Worm (Caenorhabditis elegans) whole organism, L1 larva: ENCODE results near the gene B0244.4.

Source experiments
- C04F5.9 ChIP-seq: sonication (generic microtip); optimal IDR thresholded peaks from 2 replicates; lab custom pipeline; 2016; ENCODE audit warnings: missing genetic modification characterization, missing compliant biosample characterization
- C16A3.4 ChIP-seq: fragments of 150-350 bp; optimal IDR thresholded peaks from 2 replicates; lab custom pipeline; 2014; ENCODE audit warnings: missing biosample characterization, missing genetic modification characterization
- alr-1 ChIP-seq: fragments of 200-800 bp; sonication (Bioruptor generic); optimal IDR thresholded peaks from 2 replicates; lab custom pipeline; 2018; ENCODE audit warnings: borderline replicate concordance, mild to moderate bottlenecking, missing genetic modification characterization, missing compliant biosample characterization
- blmp-1 ChIP-seq: fragments of 150-350 bp; optimal IDR thresholded peaks from 2 replicates; lab custom pipeline; 2014; ENCODE audit warnings: missing biosample characterization, missing genetic modification characterization
- ceh-63 ChIP-seq: fragments of 200-800 bp; sonication (Bioruptor generic); optimal IDR thresholded peaks from 2 replicates; lab custom pipeline; 2018; ENCODE audit warnings: mild to moderate bottlenecking, missing genetic modification characterization, missing compliant biosample characterization
- ceh-88 ChIP-seq: fragments of 200-800 bp; sonication (Bioruptor generic); IDR thresholded peaks from 2 replicates; pipeline ENCODE4 v1.3.6; 2022; ENCODE audit warnings: missing genetic modification characterization, missing compliant biosample characterization
- ces-1 ChIP-seq: fragments of 150-350 bp; optimal IDR thresholded peaks from 2 replicates; lab custom pipeline; 2014; ENCODE audit warnings: missing biosample characterization, missing genetic modification reagents, missing genetic modification characterization
- dpl-1 ChIP-seq, 3 experiments: fragments of 150-350 bp in 2 of 3; sonication (generic microtip) in 1 of 3; optimal IDR thresholded peaks; 2 replicates each; lab custom pipeline; 2014 to 2017; ENCODE audit warnings: missing biosample characterization in 3 of 3, missing genetic modification characterization in 3 of 3, missing genetic modification reagents in 3 of 3
- dsc-1 ChIP-seq: sonication (generic microtip); optimal IDR thresholded peaks from 2 replicates; lab custom pipeline; 2016; ENCODE audit warnings: mild to moderate bottlenecking, missing genetic modification characterization, missing compliant biosample characterization
- efl-1 ChIP-seq, 4 experiments: fragments of 150-350 bp; optimal IDR thresholded peaks in 3 of 4; peaks in 1 of 4; 1 replicate in 1 of 4; 2 replicates in 3 of 4; lab custom pipeline; 2014; ENCODE audit warnings: missing biosample characterization in 2 of 4, missing genetic modification characterization in 2 of 4, missing genetic modification reagents in 2 of 4
- egl-13 ChIP-seq: sonication (generic microtip); optimal IDR thresholded peaks from 2 replicates; lab custom pipeline; 2016; ENCODE audit warnings: missing genotype, missing genetic modification reagents, missing genetic modification characterization, missing compliant biosample characterization
- egl-27 ChIP-seq, 2 experiments: fragments of 150-350 bp in 1 of 2; sonication (generic microtip); optimal IDR thresholded peaks; 3 replicates each; lab custom pipeline; 2017 to 2018; ENCODE audit warnings: missing biosample characterization in 2 of 2, missing genetic modification characterization in 2 of 2, missing genetic modification reagents in 2 of 2
- elt-2 ChIP-seq: sonication (generic microtip); optimal IDR thresholded peaks from 2 replicates; lab custom pipeline; 2016; ENCODE audit warnings: missing genetic modification characterization, mild to moderate bottlenecking, inconsistent platforms, missing compliant biosample characterization, missing genetic modification reagents
- elt-3 ChIP-seq, 6 experiments: fragments of 150-350 bp in 1 of 6; sonication (generic microtip); optimal IDR thresholded peaks; 2 replicates each; lab custom pipeline; 2017 to 2018; ENCODE audit warnings: missing biosample characterization in 6 of 6, missing genetic modification characterization in 6 of 6, inconsistent platforms in 1 of 6
- fkh-4 ChIP-seq: sonication (generic microtip); optimal IDR thresholded peaks from 2 replicates; lab custom pipeline; 2016; ENCODE audit warnings: missing compliant biosample characterization, missing genetic modification characterization, borderline replicate concordance
- fkh-8 ChIP-seq: sonication (generic microtip); optimal IDR thresholded peaks from 2 replicates; lab custom pipeline; 2016; ENCODE audit warnings: mild to moderate bottlenecking, missing genetic modification characterization, missing compliant biosample characterization
- fos-1 ChIP-seq: fragments of 150-350 bp; optimal IDR thresholded peaks from 2 replicates; lab custom pipeline; 2014; ENCODE audit warnings: missing biosample characterization, missing genetic modification characterization
- hpl-2 ChIP-seq: fragments of 150-350 bp; optimal IDR thresholded peaks from 2 replicates; lab custom pipeline; 2014; ENCODE audit warnings: missing biosample characterization, missing genetic modification reagents, missing genetic modification characterization
- irx-1 ChIP-seq: sonication (generic microtip); optimal IDR thresholded peaks from 2 replicates; lab custom pipeline; 2016; ENCODE audit warnings: missing genetic modification characterization, missing compliant biosample characterization
- jun-1 ChIP-seq: fragments of 150-350 bp; optimal IDR thresholded peaks from 2 replicates; lab custom pipeline; 2014; ENCODE audit warnings: missing biosample characterization, missing genetic modification reagents, missing genetic modification characterization
- lin-14 ChIP-seq: fragments of 200-800 bp; sonication (Bioruptor generic); optimal IDR thresholded peaks from 2 replicates; lab custom pipeline; 2018; ENCODE audit warnings: mild to moderate bottlenecking, missing genetic modification characterization, moderate library complexity, missing compliant biosample characterization
- lin-35 ChIP-seq, 2 experiments: fragments of 150-350 bp; optimal IDR thresholded peaks; 2 replicates each; lab custom pipeline; 2014; ENCODE audit warnings: missing biosample characterization in 2 of 2, missing genetic modification characterization in 2 of 2, missing genetic modification reagents in 2 of 2
- lir-3 ChIP-seq: sonication (generic microtip); optimal IDR thresholded peaks from 2 replicates; lab custom pipeline; 2016; ENCODE audit warnings: mild to moderate bottlenecking, missing genetic modification characterization, moderate library complexity, missing compliant biosample characterization; ENCODE audit not compliant: poor library complexity
- lsy-2 ChIP-seq, 2 experiments: fragments of 150-350 bp; optimal IDR thresholded peaks; 2 replicates each; lab custom pipeline; 2014; ENCODE audit warnings: missing biosample characterization in 2 of 2, missing genetic modification characterization in 2 of 2
- mab-9 ChIP-seq: fragments of 200-800 bp; sonication (Bioruptor generic); IDR thresholded peaks from 2 replicates; pipeline ENCODE4 v1.3.6; 2022; ENCODE audit warnings: missing genetic modification reagents, missing genetic modification characterization, missing compliant biosample characterization
- nhr-19 ChIP-seq: fragments of 200-800 bp; sonication (Bioruptor generic); conservative IDR thresholded peaks from 2 replicates; pipeline ENCODE4 v1.3.6; 2022; ENCODE audit warnings: missing genetic modification characterization, missing compliant biosample characterization
- nhr-237 ChIP-seq: fragments of 150-350 bp; optimal IDR thresholded peaks from 2 replicates; lab custom pipeline; 2014; ENCODE audit warnings: missing biosample characterization, missing genetic modification characterization
- nhr-77 ChIP-seq: fragments of 150-350 bp; optimal IDR thresholded peaks from 2 replicates; lab custom pipeline; 2014; ENCODE audit warnings: missing biosample characterization, missing genetic modification characterization
- nhr-84 ChIP-seq: sonication (generic microtip); optimal IDR thresholded peaks from 2 replicates; lab custom pipeline; 2017; ENCODE audit warnings: missing biosample characterization, missing genetic modification characterization
- nhr-85 ChIP-seq: sonication (generic microtip); peaks from one replicate; lab custom pipeline; 2016; ENCODE audit warnings: missing genetic modification characterization, inconsistent platforms, missing compliant biosample characterization
- nhr-90 ChIP-seq: sonication (generic microtip); optimal IDR thresholded peaks from 2 replicates; lab custom pipeline; 2016; ENCODE audit warnings: mild to moderate bottlenecking, missing genetic modification characterization, missing compliant biosample characterization; ENCODE audit not compliant: poor library complexity
- sox-4 ChIP-seq: sonication (generic microtip); optimal IDR thresholded peaks from 2 replicates; lab custom pipeline; 2016; ENCODE audit warnings: missing genetic modification characterization, missing compliant biosample characterization
- sptf-1 ChIP-seq: fragments of 150-350 bp; optimal IDR thresholded peaks from 2 replicates; lab custom pipeline; 2014; ENCODE audit warnings: missing biosample characterization, missing genetic modification characterization
- tlp-1 ChIP-seq: fragments of 150-350 bp; optimal IDR thresholded peaks from 2 replicates; lab custom pipeline; 2014; ENCODE audit warnings: missing biosample characterization, missing genetic modification characterization
- unc-98 ChIP-seq: fragments of 200-800 bp; sonication (Bioruptor generic); IDR thresholded peaks from 2 replicates; pipeline ENCODE4 v1.3.6; 2022; ENCODE audit warnings: missing genetic modification characterization, missing compliant biosample characterization
- xbp-1 ChIP-seq: sonication (generic microtip); optimal IDR thresholded peaks from 2 replicates; lab custom pipeline; 2016; ENCODE audit warnings: missing genetic modification characterization, missing compliant biosample characterization
- zag-1 ChIP-seq: fragments of 150-350 bp; optimal IDR thresholded peaks from 2 replicates; lab custom pipeline; 2014; ENCODE audit warnings: missing biosample characterization, missing genetic modification characterization
- zip-4 ChIP-seq: fragments of 200-800 bp; sonication (Bioruptor generic); optimal IDR thresholded peaks from 2 replicates; lab custom pipeline; 2018; ENCODE audit warnings: mild to moderate bottlenecking, missing genetic modification characterization, moderate library complexity, missing compliant biosample characterization
- ztf-11 ChIP-seq, 2 experiments: sonication (generic microtip); optimal IDR thresholded peaks; 2 replicates each; lab custom pipeline; 2016 to 2017; ENCODE audit warnings: missing genetic modification characterization in 2 of 2, missing biosample characterization in 1 of 2, missing compliant biosample characterization in 1 of 2
- ztf-4 ChIP-seq: fragments of 150-350 bp; optimal IDR thresholded peaks from 2 replicates; lab custom pipeline; 2014; ENCODE audit warnings: missing biosample characterization, missing genetic modification characterization

Gene B0244.4

ce11 chrIII:5711242-5711641 lies 36.0 kb upstream of the B0244.4 start, which contains the start of gene rbm-26:
Gene rbm-26, plus strand, starts transcription at chrIII:5711542.
- TF ChIP-seq egl-13 (tag; lab: Kevin White, UChicago): no peak
- TF ChIP-seq hpl-2 (GFP tag; lab: Kevin White, UChicago): no peak
- TF ChIP-seq C04F5.9 (tag; lab: Kevin White, UChicago): no peak
- peak; percentile 56 for TF ChIP-seq blmp-1
- no peak for TF ChIP-seq elt-2 (tag; lab: Kevin White, UChicago)
- no peak for TF ChIP-seq ceh-88 (GFP tag; lab: Robert Waterston, UW)

ce11 chrIII:5711881-5712643 lies 35.2 kb upstream of the B0244.4 start:
- no peak for TF ChIP-seq fkh-4 (tag; lab: Kevin White, UChicago)
- TF ChIP-seq ces-1 (GFP tag; lab: Kevin White, UChicago): no peak
- TF ChIP-seq ztf-4 (tag; lab: Kevin White, UChicago): no peak
- TF ChIP-seq hpl-2 (GFP tag; lab: Kevin White, UChicago): no peak
- TF ChIP-seq xbp-1: no peak
- TF ChIP-seq tlp-1 (tag; lab: Kevin White, UChicago): no peak
- no peak for TF ChIP-seq efl-1 (optimal IDR thresholded peaks at IDR 0.05; lab: Kevin White, UChicago)
- no peak for TF ChIP-seq efl-1 (GFP tag; optimal IDR thresholded peaks at IDR 0.05 in 1 of 2; lab: Kevin White, UChicago)
- TF ChIP-seq unc-98 (GFP tag; lab: Robert Waterston, UW): no peak
- TF ChIP-seq ceh-63 (GFP tag; lab: Kevin White, UChicago): no peak
- no peak for TF ChIP-seq nhr-77 (tag; lab: Kevin White, UChicago)
- TF ChIP-seq nhr-237 (tag; lab: Kevin White, UChicago): no peak
- no peak for TF ChIP-seq egl-27 (tag; optimal IDR thresholded peaks at IDR 0.05; lab: Kevin White, UChicago)
- no peak for TF ChIP-seq ztf-11 (tag; optimal IDR thresholded peaks at IDR 0.05; lab: Kevin White, UChicago)
- TF ChIP-seq, all 84 proteins: peak for 0

- TF ChIP-seq nhr-90 (tag; lab: Kevin White, UChicago) (no peak), lin-35 (GFP tag; optimal IDR thresholded peaks at IDR 0.05; lab: Kevin White, UChicago) (peak in 1 of 2 experiments; percentile 29), lin-14 (peak; percentile 1), zip-4 (GFP tag; lab: Kevin White, UChicago) (no peak), elt-3 (tag; optimal IDR thresholded peaks at IDR 0.05; lab: Kevin White, UChicago) (peak in 1 of 6 experiments; percentile 8)
These were observed 32.9 kb upstream of the B0244.4 start, which contains the start of gene arf-1 for ce11 chrIII:5714230-5714983. Gene arf-1, plus strand, starts transcription at chrIII:5714886.

ce11 chrIII:5714984-5715454 lies 32.3 kb upstream of the B0244.4 start:
- TF ChIP-seq hpl-2 (GFP tag; lab: Kevin White, UChicago) (no peak), efl-1 (optimal IDR thresholded peaks at IDR 0.05; lab: Kevin White, UChicago) (no peak), efl-1 (GFP tag; optimal IDR thresholded peaks at IDR 0.05 in 1 of 2; lab: Kevin White, UChicago) (peak in 1 of 2 experiments; percentile 78), sox-4 (no peak), nhr-85 (tag; lab: Kevin White, UChicago) (peak; percentile 56), blmp-1 (peak; percentile 31)

- TF ChIP-seq mab-9 (no peak), zag-1 (tag; lab: Kevin White, UChicago) (no peak), dsc-1 (peak; percentile 30), nhr-85 (tag; lab: Kevin White, UChicago) (no peak), lir-3 (tag; lab: Kevin White, UChicago) (no peak), fkh-8 (tag; lab: Kevin White, UChicago) (peak; percentile 49), C16A3.4 (tag; lab: Kevin White, UChicago) (peak; percentile 57), nhr-84 (tag; lab: Kevin White, UChicago) (no peak), sptf-1 (no peak), ztf-4 (tag; lab: Kevin White, UChicago) (no peak), alr-1 (tag; lab: Kevin White, UChicago) (no peak), fos-1 (tag; lab: Kevin White, UChicago) (peak; percentile 28), nhr-19 (no peak), dpl-1 (GFP tag; optimal IDR thresholded peaks at IDR 0.05; lab: Kevin White, UChicago) (peak in 2 of 3 experiments; percentile 49 to 62), jun-1 (peak; percentile 18), zip-4 (GFP tag; lab: Kevin White, UChicago) (no peak), irx-1 (no peak), lsy-2 (tag; optimal IDR thresholded peaks at IDR 0.05; lab: Kevin White, UChicago) (peak; percentile 50 to 84), elt-2 (tag; lab: Kevin White, UChicago) (no peak)
These were observed 31.8 kb upstream of the B0244.4 start for ce11 chrIII:5715467-5715866.
